Worm (Caenorhabditis elegans): ENCODE results near the gene D2096.9.

DNA sequence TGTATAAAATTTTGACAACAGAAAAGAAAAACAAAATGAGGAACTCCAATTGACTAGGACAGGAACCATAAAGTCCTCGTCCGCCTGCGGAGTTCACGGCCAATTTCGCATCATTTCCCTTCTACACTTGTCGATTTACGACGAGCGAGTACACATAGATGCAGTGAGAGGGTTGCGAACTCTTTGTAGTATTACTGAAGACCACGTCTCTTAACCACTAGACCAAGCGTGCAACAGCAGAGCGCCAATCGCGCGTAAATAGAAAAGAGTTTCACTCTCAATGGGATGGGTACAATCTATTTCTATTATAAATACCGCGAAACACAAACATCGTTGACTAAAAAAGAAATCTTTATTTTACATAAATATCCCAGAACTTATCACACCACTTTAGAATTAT lies 7.2 kb downstream of the D2096.9 start:
- no peak for TF ChIP-seq aly-2 (tag; optimal IDR thresholded peaks at IDR 0.05)
- TF ChIP-seq mml-1 (tag; optimal IDR thresholded peaks at IDR 0.05): no peak
- TF ChIP-seq elt-2 (tag; optimal IDR thresholded peaks at IDR 0.05): peak; percentile 66
- no peak for TF ChIP-seq unc-62 (GFP tag; optimal IDR thresholded peaks at IDR 0.05)
- peak; percentile 88 for TF ChIP-seq pha-4 (tag; optimal IDR thresholded peaks at IDR 0.05)
- TF ChIP-seq snpc-4 (tag; optimal IDR thresholded peaks at IDR 0.05): peak; percentile 63
- no peak for TF ChIP-seq nhr-11 (tag; optimal IDR thresholded peaks at IDR 0.05)
- TF ChIP-seq ama-1 (optimal IDR thresholded peaks at IDR 0.05): peak; percentile 84
- no peak for TF ChIP-seq fos-1 (tag; optimal IDR thresholded peaks at IDR 0.05)
- TF ChIP-seq skn-1 (tag; optimal IDR thresholded peaks at IDR 0.05): peak; percentile 57

Measured in whole organism, L3 larva.